Worm (Caenorhabditis elegans): ENCODE data around the gene C11G10.1.

C11G10.1 gene

DNA sequence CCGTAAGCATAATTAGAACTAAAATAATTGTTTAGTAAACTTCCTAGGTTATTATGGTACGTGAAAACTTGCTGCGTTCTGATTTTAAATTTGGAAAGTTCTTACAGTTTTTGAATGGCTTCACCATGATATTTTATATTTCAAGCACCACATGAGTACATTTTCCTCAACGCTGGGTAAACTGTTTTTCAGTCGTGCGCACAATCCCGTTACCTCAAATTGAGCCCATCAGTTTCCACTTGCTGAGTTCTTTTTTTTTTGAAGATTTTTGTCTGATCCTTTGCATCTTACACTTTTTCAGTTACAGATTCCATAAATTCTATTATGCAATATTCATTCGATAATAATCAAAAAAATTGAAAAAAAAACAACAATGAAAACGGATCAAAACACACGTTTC lies 38.0 kb downstream of the C11G10.1 start:
- TF ChIP-seq unc-62 (GFP tag; optimal IDR thresholded peaks at IDR 0.05), result no peak

DNA sequence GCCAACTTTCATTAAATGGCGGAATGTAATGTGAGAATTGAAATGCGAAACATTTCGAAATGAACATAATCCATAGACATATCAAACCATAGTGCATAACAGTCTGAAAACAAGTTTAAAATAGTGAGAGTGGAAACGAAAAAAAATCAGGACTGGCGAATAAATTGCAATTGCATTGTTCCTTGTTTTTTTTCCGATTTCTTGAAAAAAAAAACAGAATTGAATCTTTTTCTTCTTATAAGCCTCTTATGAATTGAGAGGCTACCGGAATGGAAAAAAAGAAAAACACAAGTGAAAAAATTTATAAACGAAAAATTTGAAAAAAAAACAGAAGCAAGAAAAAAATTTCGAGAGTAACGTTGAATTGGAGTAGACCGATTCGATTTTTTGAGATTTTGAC lies 42.0 kb downstream of the C11G10.1 start, which contains the start of gene R07D5.2:
Gene R07D5.2 (minus strand): TSS at position 101 of the 400 bp plus-strand sequence.
- no peak for TF ChIP-seq unc-62 (GFP tag; optimal IDR thresholded peaks at IDR 0.05)

DNA sequence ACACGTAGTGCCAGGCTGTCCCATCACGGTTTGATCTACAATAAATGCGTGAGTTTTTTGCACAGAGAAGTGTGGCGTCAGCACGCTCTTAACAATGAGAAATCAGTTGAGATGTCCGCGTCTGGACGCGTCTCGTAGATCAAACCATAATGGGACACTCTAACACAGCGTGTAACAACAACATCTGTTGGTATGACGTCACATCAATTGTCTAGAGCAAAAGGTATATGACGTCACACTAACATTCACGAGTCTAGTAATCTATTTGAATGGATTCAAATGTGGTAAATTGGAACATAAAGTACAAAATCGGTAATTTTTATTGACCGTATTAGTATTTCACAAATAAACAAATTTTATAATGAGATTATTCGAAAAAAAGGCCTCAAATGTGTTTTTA lies 42.8 kb downstream of the C11G10.1 start:
- no peak for TF ChIP-seq unc-62 (GFP tag; optimal IDR thresholded peaks at IDR 0.05)

DNA sequence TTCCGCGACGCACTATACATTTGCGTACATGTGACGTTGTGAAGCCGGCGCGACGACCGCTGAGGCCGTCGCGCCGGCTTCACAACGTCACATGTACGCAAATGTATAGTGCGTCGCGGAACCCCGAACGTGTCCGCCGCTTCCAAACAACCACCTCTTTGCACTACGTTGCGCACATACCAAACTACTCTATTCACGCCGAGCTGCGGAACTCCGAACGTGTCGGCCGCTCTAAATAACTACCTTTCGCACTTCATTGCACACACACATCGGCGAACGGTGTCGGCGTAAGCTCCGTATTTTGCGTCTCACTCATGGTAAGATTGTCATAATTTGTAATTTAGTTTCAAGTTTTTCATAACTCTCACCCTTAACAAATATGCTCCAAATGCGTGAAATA lies 46.4 kb downstream of the C11G10.1 start:
- no peak for TF ChIP-seq unc-62 (GFP tag; optimal IDR thresholded peaks at IDR 0.05)

DNA sequence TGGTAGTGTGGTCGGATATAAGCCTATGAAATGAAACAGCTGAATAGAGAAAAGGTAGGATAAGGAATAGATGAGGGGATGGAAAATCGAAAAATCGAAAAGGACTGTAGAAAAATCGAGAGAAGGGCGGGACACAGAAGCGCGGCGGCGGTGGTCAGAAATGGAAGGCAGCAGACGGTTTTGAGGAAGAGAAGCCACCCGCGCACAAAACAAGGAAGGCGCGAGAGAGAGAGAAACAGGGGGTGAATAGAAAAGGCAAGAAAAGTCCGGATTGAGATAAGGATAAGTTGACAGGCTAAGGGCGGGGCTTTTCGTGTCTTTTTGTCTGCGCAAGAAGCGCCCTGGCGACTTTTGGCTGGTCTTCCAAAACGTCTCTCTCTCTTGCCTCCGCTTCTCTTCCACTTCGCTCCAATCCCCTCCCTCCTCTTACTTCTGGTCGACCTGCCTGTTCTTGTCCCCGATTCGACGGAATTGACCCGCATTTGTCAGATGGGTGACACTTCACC lies 50.7 kb downstream of the C11G10.1 start, which contains the start of gene mlt-9:
Gene mlt-9 (minus strand): TSS at position 51 of the 506 bp plus-strand sequence.
- no peak for TF ChIP-seq unc-62 (GFP tag; optimal IDR thresholded peaks at IDR 0.05)

Data from whole organism, dauer.